Fruit fly (Drosophila melanogaster) whole organism, embryonic: Measurements from ENCODE around the gene Sps2.

ENCODE experiments used
- CG10267 ChIP-seq: fragments of 200-800 bp; sonication (Bioruptor generic); optimal IDR thresholded peaks from 2 replicates; lab custom pipeline; 2018; ENCODE audit warnings: missing biosample characterization, mild to moderate bottlenecking, missing genetic modification characterization, moderate library complexity
- CG11247 ChIP-seq: fragments of 200-800 bp; sonication (Bioruptor generic); IDR thresholded peaks from 2 replicates; pipeline ENCODE4 v1.3.6; 2022; ENCODE audit warnings: missing biosample characterization, missing genetic modification characterization
- CG12659 ChIP-seq: fragments of 200-800 bp; sonication (Bioruptor generic); optimal IDR thresholded peaks from 3 replicates; lab custom pipeline; 2017; ENCODE audit warnings: mild to moderate bottlenecking, missing biosample characterization, missing genetic modification reagents, missing genetic modification characterization
- CG16779 ChIP-seq: fragments of 200-800 bp; sonication (Bioruptor generic); IDR thresholded peaks from 2 replicates; pipeline ENCODE4 v1.3.6; 2022; ENCODE audit warnings: missing biosample characterization, missing genetic modification characterization
- CG17186 ChIP-seq: fragments of 200-800 bp; sonication (Bioruptor generic); optimal IDR thresholded peaks from 3 replicates; lab custom pipeline; 2017; ENCODE audit warnings: missing biosample characterization, missing genetic modification reagents, missing genetic modification characterization
- CG18619 ChIP-seq: fragments of 200-800 bp; sonication (Bioruptor generic); optimal IDR thresholded peaks from 3 replicates; lab custom pipeline; 2017; ENCODE audit warnings: missing biosample characterization, mild to moderate bottlenecking, missing genetic modification characterization
- CG2120 ChIP-seq: fragments of 200-800 bp; sonication (Bioruptor generic); optimal IDR thresholded peaks from 3 replicates; lab custom pipeline; 2016; ENCODE audit warnings: missing biosample characterization, missing genetic modification characterization
- CG2712 ChIP-seq: fragments of 200-800 bp; optimal IDR thresholded peaks from 3 replicates; lab custom pipeline; 2019; ENCODE audit warnings: missing biosample characterization, mild to moderate bottlenecking, missing genetic modification characterization, moderate library complexity
- CG34422 ChIP-seq: fragments of 200-800 bp; sonication (Bioruptor generic); IDR thresholded peaks from 3 replicates; pipeline ENCODE4 v1.3.6; 2022; ENCODE audit warnings: missing biosample characterization, missing genetic modification characterization
- CG4360 ChIP-seq: fragments of 200-800 bp; sonication (Bioruptor generic); IDR thresholded peaks from 2 replicates; pipeline ENCODE4 v1.3.6; 2022; ENCODE audit warnings: missing biosample characterization, missing genetic modification characterization
- CG4617 ChIP-seq: fragments of 200-800 bp; sonication (Bioruptor generic); optimal IDR thresholded peaks from 3 replicates; lab custom pipeline; 2016; ENCODE audit warnings: missing biosample characterization, missing genetic modification characterization, borderline replicate concordance
- CG7928 ChIP-seq: fragments of 200-800 bp; sonication (Bioruptor generic); optimal IDR thresholded peaks from 2 replicates; lab custom pipeline; 2017; ENCODE audit warnings: missing biosample characterization, mild to moderate bottlenecking, missing genetic modification characterization
- CG8359 ChIP-seq: fragments of 200-800 bp; sonication (Bioruptor generic); optimal IDR thresholded peaks from 2 replicates; lab custom pipeline; 2017; ENCODE audit warnings: missing biosample characterization, mild to moderate bottlenecking, missing genetic modification characterization, borderline replicate concordance
- CG8765 ChIP-seq: fragments of 200-800 bp; sonication (Bioruptor generic); IDR thresholded peaks from 2 replicates; pipeline ENCODE4 v1.3.6; 2022; ENCODE audit warnings: missing biosample characterization, missing genetic modification characterization
- CG9817 ChIP-seq: fragments of 200-800 bp; sonication (Bioruptor generic); optimal IDR thresholded peaks from 2 replicates; lab custom pipeline; 2018; ENCODE audit warnings: missing biosample characterization, mild to moderate bottlenecking, missing genetic modification characterization, moderate library complexity
- CoRest ChIP-seq: fragments of 200-800 bp; sonication (Bioruptor generic); optimal IDR thresholded peaks from 3 replicates; lab custom pipeline; 2018; ENCODE audit warnings: missing biosample characterization, mild to moderate bottlenecking, missing genetic modification characterization, moderate library complexity
- Dek ChIP-seq: fragments of 200-800 bp; sonication (Bioruptor generic); optimal IDR thresholded peaks from 3 replicates; lab custom pipeline; 2019; ENCODE audit warnings: missing biosample characterization, mild to moderate bottlenecking, missing genetic modification characterization, moderate library complexity
- Hsf ChIP-seq: fragments of 200-800 bp; sonication (Bioruptor generic); optimal IDR thresholded peaks from 3 replicates; lab custom pipeline; 2016; ENCODE audit warnings: missing biosample characterization, missing genetic modification characterization
- Jarid2 ChIP-seq: fragments of 200-800 bp; sonication (Bioruptor generic); optimal IDR thresholded peaks from 3 replicates; lab custom pipeline; 2017; ENCODE audit warnings: mild to moderate bottlenecking, missing biosample characterization, missing genetic modification reagents, missing genetic modification characterization
- Kr ChIP-seq: fragments of 200-800 bp; sonication (Bioruptor generic); optimal IDR thresholded peaks from 2 replicates; lab custom pipeline; 2017; ENCODE audit warnings: missing biosample characterization, mild to moderate bottlenecking, missing genetic modification characterization
- Max ChIP-seq: fragments of 200-800 bp; sonication (Bioruptor generic); optimal IDR thresholded peaks from 2 replicates; lab custom pipeline; 2016; ENCODE audit warnings: missing biosample characterization, mild to moderate bottlenecking, missing genetic modification characterization
- NC2α ChIP-seq: fragments of 200-800 bp; sonication (Bioruptor generic); optimal IDR thresholded peaks from 2 replicates; lab custom pipeline; 2016; ENCODE audit warnings: missing biosample characterization, missing genetic modification characterization
- PHDP ChIP-seq: fragments of 200-800 bp; sonication (Bioruptor generic); optimal IDR thresholded peaks from 3 replicates; lab custom pipeline; 2018; ENCODE audit warnings: missing biosample characterization, mild to moderate bottlenecking, missing genetic modification characterization, moderate library complexity
- abd-A ChIP-seq: fragments of 200-800 bp; sonication (Bioruptor generic); optimal IDR thresholded peaks from 3 replicates; lab custom pipeline; 2019; ENCODE audit warnings: missing biosample characterization, mild to moderate bottlenecking, missing genetic modification characterization, moderate library complexity
- cato ChIP-seq: fragments of 200-800 bp; sonication (Bioruptor generic); optimal IDR thresholded peaks from 2 replicates; lab custom pipeline; 2016; ENCODE audit warnings: missing biosample characterization, missing genetic modification characterization, borderline replicate concordance
- corto ChIP-seq: fragments of 200-800 bp; sonication (Bioruptor generic); optimal IDR thresholded peaks from 2 replicates; lab custom pipeline; 2016; ENCODE audit warnings: missing biosample characterization, mild to moderate bottlenecking, missing genetic modification characterization, moderate library complexity
- dm ChIP-seq: fragments of 200-800 bp; sonication (Bioruptor generic); optimal IDR thresholded peaks from 3 replicates; lab custom pipeline; 2016; ENCODE audit warnings: missing biosample characterization, missing genetic modification characterization
- dpn ChIP-seq, 2 experiments: fragments of 200-800 bp; sonication (Bioruptor generic); optimal IDR thresholded peaks; 3 replicates each; lab custom pipeline; 2016; ENCODE audit warnings: missing biosample characterization in 2 of 2, missing genetic modification characterization in 2 of 2
- esg ChIP-seq: fragments of 200-800 bp; sonication (Bioruptor generic); conservative IDR thresholded peaks from 2 replicates; pipeline ENCODE4 v1.3.6; 2022; ENCODE audit warnings: missing biosample characterization, missing genetic modification characterization
- fd64A ChIP-seq: fragments of 200-800 bp; sonication (Bioruptor generic); optimal IDR thresholded peaks from 3 replicates; lab custom pipeline; 2018; ENCODE audit warnings: missing biosample characterization, mild to moderate bottlenecking, missing genetic modification characterization
- gcm2 ChIP-seq: fragments of 200-800 bp; sonication (Bioruptor generic); optimal IDR thresholded peaks from 2 replicates; lab custom pipeline; 2016; ENCODE audit warnings: missing biosample characterization, missing genetic modification characterization
- inv ChIP-seq: fragments of 200-800 bp; sonication (Bioruptor generic); IDR thresholded peaks from 2 replicates; pipeline ENCODE4 v1.3.6; 2022; ENCODE audit warnings: missing biosample characterization, missing genetic modification characterization; ENCODE audit not compliant: partially characterized antibody
- kah ChIP-seq: fragments of 200-800 bp; sonication (Bioruptor generic); optimal IDR thresholded peaks from 2 replicates; lab custom pipeline; 2018; ENCODE audit warnings: missing biosample characterization, mild to moderate bottlenecking, missing genetic modification characterization
- lov ChIP-seq, 2 experiments: fragments of 200-800 bp in 1 of 2; fragments of >200 bp in 1 of 2; sonication (Bioruptor generic) in 1 of 2; IDR thresholded peaks in 1 of 2; optimal IDR thresholded peaks in 1 of 2; 2 replicates in 1 of 2; 3 replicates in 1 of 2; pipeline versions ENCODE4 v1.3.6 to Lab custom; 2017 to 2022; ENCODE audit warnings: missing biosample characterization in 1 of 2, missing genetic modification characterization in 1 of 2
- maf-S ChIP-seq: fragments of 200-800 bp; sonication (Bioruptor generic); optimal IDR thresholded peaks from 2 replicates; lab custom pipeline; 2016; ENCODE audit warnings: missing biosample characterization, missing genetic modification characterization
- mam ChIP-seq: fragments of 200-800 bp; sonication (Bioruptor generic); optimal IDR thresholded peaks from 3 replicates; lab custom pipeline; 2016; ENCODE audit warnings: missing biosample characterization, missing genetic modification characterization
- nmo ChIP-seq: fragments of 200-800 bp; sonication (Bioruptor generic); optimal IDR thresholded peaks from 2 replicates; lab custom pipeline; 2018; ENCODE audit warnings: missing biosample characterization, mild to moderate bottlenecking, missing genetic modification characterization, moderate library complexity
- org-1 ChIP-seq: fragments of 200-800 bp; sonication (Bioruptor generic); optimal IDR thresholded peaks from 2 replicates; lab custom pipeline; 2017; ENCODE audit warnings: missing biosample characterization, missing genetic modification characterization
- pho ChIP-seq: fragments of 200-800 bp; sonication (Bioruptor generic); optimal IDR thresholded peaks from 2 replicates; lab custom pipeline; 2016; ENCODE audit warnings: missing biosample characterization, missing genetic modification characterization
- prd ChIP-seq, 3 experiments: fragments of >200 bp in 2 of 3; fragments of 200-800 bp in 1 of 3; sonication (Bioruptor generic) in 1 of 3; optimal IDR thresholded peaks in 2 of 3; IDR thresholded peaks in 1 of 3; 2 replicates in 2 of 3; 3 replicates in 1 of 3; pipeline versions ENCODE4 v1.3.6 to Lab custom; 2017 to 2022; ENCODE audit warnings: missing biosample characterization in 1 of 3, missing genetic modification characterization in 1 of 3
- pros ChIP-seq: fragments of 200-800 bp; sonication (Bioruptor generic); optimal IDR thresholded peaks from 3 replicates; lab custom pipeline; 2019; ENCODE audit warnings: missing biosample characterization, mild to moderate bottlenecking, missing genetic modification characterization, moderate library complexity
- sug ChIP-seq: fragments of 200-800 bp; optimal IDR thresholded peaks from 2 replicates; lab custom pipeline; 2019; ENCODE audit warnings: missing biosample characterization, mild to moderate bottlenecking, missing genetic modification characterization, moderate library complexity
- tll ChIP-seq, 2 experiments: fragments of 200-800 bp in 1 of 2; fragments of >200 bp in 1 of 2; sonication (Bioruptor generic) in 1 of 2; optimal IDR thresholded peaks; 2 replicates each; lab custom pipeline; 2017 to 2019; ENCODE audit warnings: missing biosample characterization in 2 of 2, missing genetic modification characterization in 2 of 2, mild to moderate bottlenecking in 1 of 2, moderate library complexity in 1 of 2
- trem ChIP-seq: fragments of 200-800 bp; optimal IDR thresholded peaks from 3 replicates; lab custom pipeline; 2019; ENCODE audit warnings: missing biosample characterization, mild to moderate bottlenecking, missing genetic modification characterization, moderate library complexity
- vfl ChIP-seq: fragments of 200-800 bp; sonication (Bioruptor generic); optimal IDR thresholded peaks from 2 replicates; lab custom pipeline; 2016; ENCODE audit warnings: missing biosample characterization, missing genetic modification characterization
- wdn ChIP-seq: fragments of 200-800 bp; sonication (Bioruptor generic); IDR thresholded peaks from 2 replicates; pipeline ENCODE4 v1.3.6; 2022; ENCODE audit warnings: missing biosample characterization, missing genetic modification characterization
- wek ChIP-seq: fragments of 200-800 bp; sonication (Bioruptor generic); optimal IDR thresholded peaks from 3 replicates; lab custom pipeline; 2018; ENCODE audit warnings: missing biosample characterization, mild to moderate bottlenecking, missing genetic modification characterization, moderate library complexity

Gene Sps2

dm6 chr2L:10375464-10376236 lies 33.3 kb downstream of the Sps2 start, which contains the start of the genes CG33303 and dpr19 (continued):
- 0 out of 2 replicates have a peak, but pooled peaks have one; percentile 7 for TF ChIP-seq CG4360 (GFP tag; lab: Robert Waterston, UW)
- TF ChIP-seq trem (tag; lab: Kevin White, UChicago), result peak; percentile 89
- peak; percentile 58 for TF ChIP-seq esg
- TF ChIP-seq wdn (GFP tag; lab: Robert Waterston, UW), result no peak
- TF ChIP-seq nmo (GFP tag; lab: Kevin White, UChicago), result peak; percentile 88
- peak; percentile 9 for TF ChIP-seq CG8359 (GFP tag; lab: Kevin White, UChicago)
- no peak for TF ChIP-seq pho (GFP tag; lab: Kevin White, UChicago)
- TF ChIP-seq fd64A (GFP tag; lab: Kevin White, UChicago), result no peak
- TF ChIP-seq CG17186 (GFP tag; lab: Kevin White, UChicago), result no peak
- no peak for TF ChIP-seq vfl (GFP tag; lab: Kevin White, UChicago)
- peak; percentile 83 for TF ChIP-seq Dek (tag; lab: Kevin White, UChicago)
- peak; percentile 16 for TF ChIP-seq Max (GFP tag; lab: Kevin White, UChicago)
- no peak for TF ChIP-seq mam
- no peak for TF ChIP-seq gcm2
- TF ChIP-seq kah (GFP tag; lab: Kevin White, UChicago), result peak; percentile 69
- no peak for TF ChIP-seq cato (GFP tag; lab: Kevin White, UChicago)
- TF ChIP-seq CG18619 (GFP tag; lab: Kevin White, UChicago), result peak; percentile 68
- peak; percentile 27 for TF ChIP-seq CG2120 (GFP tag; lab: Kevin White, UChicago)
- no peak for TF ChIP-seq maf-S (GFP tag; lab: Kevin White, UChicago)
- TF ChIP-seq CG12659 (GFP tag; lab: Kevin White, UChicago), result peak; percentile 86
- TF ChIP-seq Hsf (GFP tag; lab: Kevin White, UChicago), result no peak
- no peak for TF ChIP-seq tll (GFP tag; optimal IDR thresholded peaks at IDR 0.05; lab: Kevin White, UChicago)
- peak; percentile 87; the same call in 2 of the 3 replicates for TF ChIP-seq CG34422 (GFP tag; lab: Robert Waterston, UW)
- TF ChIP-seq lov (optimal IDR thresholded peaks at IDR 0.05; lab: Kevin White, UChicago), result no peak
- no peak for TF ChIP-seq lov (GFP tag; IDR thresholded peaks at IDR 0.05; lab: Robert Waterston, UW)
- TF ChIP-seq dm (GFP tag; lab: Kevin White, UChicago), result no peak
- TF ChIP-seq PHDP (tag; lab: Kevin White, UChicago), result peak; percentile 90
- no peak for TF ChIP-seq corto (GFP tag; lab: Kevin White, UChicago)
- 0 out of 2 replicates have a peak, but pooled peaks have one; percentile 29 for TF ChIP-seq CG11247 (GFP tag; lab: Robert Waterston, UW)
- TF ChIP-seq CG9817 (tag; lab: Kevin White, UChicago), result peak; percentile 59
- peak in 1 of 2 experiments; percentile 50 for TF ChIP-seq dpn (GFP tag; optimal IDR thresholded peaks at IDR 0.05; lab: Kevin White, UChicago)
- no peak for TF ChIP-seq CG8765
- peak; percentile 19 for TF ChIP-seq CG7928 (GFP tag; lab: Kevin White, UChicago)
- TF ChIP-seq CG16779 (GFP tag; lab: Robert Waterston, UW), result no peak
- peak; percentile 83 for TF ChIP-seq CoRest (tag; lab: Kevin White, UChicago)
- no peak for TF ChIP-seq abd-A (tag; lab: Kevin White, UChicago)
- TF ChIP-seq CG2712 (tag; lab: Kevin White, UChicago), result peak; percentile 92
- no peak for TF ChIP-seq inv (GFP tag; lab: Robert Waterston, UW)
- TF ChIP-seq CG10267 (tag; lab: Kevin White, UChicago), result peak; percentile 84
- peak; percentile 95 for TF ChIP-seq wek (GFP tag; lab: Kevin White, UChicago)
- TF ChIP-seq CG4617 (GFP tag; lab: Kevin White, UChicago), result peak; percentile 75
- TF ChIP-seq org-1, result no peak
- TF ChIP-seq Kr, result no peak
- no peak for TF ChIP-seq Jarid2 (GFP tag; lab: Kevin White, UChicago)
- no peak for TF ChIP-seq NC2α (GFP tag; lab: Kevin White, UChicago)
- TF ChIP-seq prd (optimal IDR thresholded peaks at IDR 0.05; lab: Kevin White, UChicago), result no peak
- peak; percentile 27; the same call in 1 of the 3 replicates for TF ChIP-seq prd (GFP tag; IDR thresholded peaks at IDR 0.05; lab: Robert Waterston, UW)
- TF ChIP-seq pros (GFP tag; lab: Kevin White, UChicago), result peak; percentile 26
- peak; percentile 79 for TF ChIP-seq sug
